Fruit fly (Drosophila melanogaster): Measurements from ENCODE around the gene Elp4.

Elp4 gene

dm6 chr2L:5505130-5505529 lies 18.8 kb upstream of the Elp4 start:
- TF ChIP-seq CTCF (optimal IDR thresholded peaks at IDR 0.05) (no peak), CG8478 (optimal IDR thresholded peaks at IDR 0.05) (no peak)

DNA sequence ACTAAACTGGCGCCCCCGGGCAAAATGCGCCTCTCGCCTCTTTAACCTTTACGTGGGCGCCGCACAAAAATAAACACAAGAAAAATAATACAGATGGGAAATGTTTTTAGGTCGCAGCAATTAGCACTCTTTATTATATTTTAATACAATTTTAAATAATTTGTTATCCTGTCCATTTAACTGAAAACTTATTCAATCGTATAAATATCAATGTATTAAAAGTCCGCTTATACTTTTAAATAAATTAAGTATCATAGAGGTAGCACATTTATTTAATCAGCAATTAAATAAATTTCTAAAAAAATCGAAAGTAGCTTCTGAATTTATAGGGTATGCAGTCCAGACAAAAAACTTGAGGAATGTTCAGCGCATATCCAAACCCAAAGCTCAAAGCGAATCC lies 16.9 kb upstream of the Elp4 start:
- no peak for TF ChIP-seq CTCF (optimal IDR thresholded peaks at IDR 0.05)
- no peak for TF ChIP-seq CG8478 (optimal IDR thresholded peaks at IDR 0.05)

DNA sequence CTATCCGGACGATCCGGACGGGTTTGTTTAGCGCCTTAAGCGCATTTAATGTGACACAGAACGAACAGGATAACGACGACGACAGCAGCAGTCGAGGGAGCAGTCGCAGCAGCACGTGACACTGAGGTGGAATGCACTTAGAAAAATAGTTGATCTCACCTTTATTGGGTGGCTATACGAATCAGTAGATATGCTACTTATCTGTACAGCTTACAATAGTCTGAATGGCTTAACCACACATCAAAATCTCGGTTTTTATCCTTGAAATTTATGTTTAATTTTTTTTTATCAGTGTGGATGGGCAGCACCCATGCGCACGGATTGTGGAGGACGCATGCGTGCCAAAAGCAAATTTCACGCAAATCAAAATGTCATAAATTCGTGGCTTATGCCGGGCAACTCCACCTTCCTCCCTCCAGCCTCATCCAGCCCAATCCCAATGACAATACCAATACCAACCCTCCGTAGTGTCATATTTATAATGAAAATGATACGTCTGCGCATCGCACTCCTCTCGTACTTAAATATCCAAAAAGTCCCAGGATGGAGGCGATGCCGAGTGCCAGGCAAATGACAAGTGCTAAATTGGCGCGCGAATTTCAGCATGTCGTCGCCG lies 16.0 kb upstream of the Elp4 start:
- TF ChIP-seq CG8478 (optimal IDR thresholded peaks at IDR 0.05) (no peak), CTCF (optimal IDR thresholded peaks at IDR 0.05) (no peak)

DNA sequence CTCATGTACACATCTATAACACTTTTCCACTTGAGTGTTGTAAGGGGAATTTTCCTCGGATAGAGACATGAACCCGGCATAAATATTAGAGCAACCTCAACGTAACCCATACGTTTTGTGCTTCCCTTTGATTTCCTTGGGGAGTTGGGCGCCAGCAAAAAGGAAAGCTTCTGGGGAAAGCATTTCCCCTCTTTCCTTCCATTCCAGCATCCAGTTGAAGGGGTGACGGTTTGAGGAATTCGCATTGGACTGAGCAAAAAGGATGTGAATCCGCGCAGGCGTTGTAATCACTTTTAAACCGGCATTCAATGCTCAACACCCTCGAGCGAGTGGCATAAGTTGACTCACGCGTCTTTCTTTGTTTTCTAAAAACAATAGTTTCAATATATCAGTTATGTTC lies 9.0 kb upstream of the Elp4 start:
- TF ChIP-seq CG8478 (optimal IDR thresholded peaks at IDR 0.05) = no peak
- TF ChIP-seq CTCF (optimal IDR thresholded peaks at IDR 0.05) = no peak

dm6 chr2L:5517393-5517792 lies 6.5 kb upstream of the Elp4 start, which contains the start of gene CG14020:
Gene CG14020, plus strand, starts transcription at chr2L:5517737.
- TF ChIP-seq CTCF (optimal IDR thresholded peaks at IDR 0.05) (no peak), CG8478 (optimal IDR thresholded peaks at IDR 0.05) (no peak)

DNA sequence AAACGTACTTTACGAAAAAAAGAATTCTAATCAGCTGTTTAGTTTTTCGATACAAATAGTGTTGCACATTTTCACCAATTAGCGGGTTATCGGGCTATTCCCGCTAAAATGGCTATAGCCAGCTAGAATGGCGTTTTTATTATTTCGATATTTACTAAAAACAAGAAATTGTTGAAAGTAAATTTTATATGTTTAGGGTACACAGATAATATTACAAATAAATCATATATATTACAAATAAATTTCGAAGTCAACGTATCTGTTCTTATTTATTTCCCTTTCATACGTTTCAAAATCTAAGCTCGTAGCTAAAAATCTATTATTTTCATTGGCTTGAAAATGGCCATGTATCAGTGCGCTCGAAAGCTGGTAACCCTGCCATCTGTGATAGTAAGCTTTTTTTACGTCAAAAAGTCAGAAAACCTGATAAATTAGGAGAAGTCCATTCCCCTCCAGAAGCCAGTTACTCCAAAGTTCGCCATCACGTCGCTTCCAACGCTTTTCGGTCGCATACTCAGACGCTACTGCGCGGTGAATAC lies 4.0 kb upstream of the Elp4 start, which contains the start of the genes CG7382 and cl:
Gene CG7382 (minus strand): TSS at position 51 of the 539 bp plus-strand sequence.
Gene cl (plus strand): TSS at position 290 of the 539 bp plus-strand sequence.
- TF ChIP-seq CG8478 (optimal IDR thresholded peaks at IDR 0.05) = no peak
- no peak for TF ChIP-seq CTCF (optimal IDR thresholded peaks at IDR 0.05)

DNA sequence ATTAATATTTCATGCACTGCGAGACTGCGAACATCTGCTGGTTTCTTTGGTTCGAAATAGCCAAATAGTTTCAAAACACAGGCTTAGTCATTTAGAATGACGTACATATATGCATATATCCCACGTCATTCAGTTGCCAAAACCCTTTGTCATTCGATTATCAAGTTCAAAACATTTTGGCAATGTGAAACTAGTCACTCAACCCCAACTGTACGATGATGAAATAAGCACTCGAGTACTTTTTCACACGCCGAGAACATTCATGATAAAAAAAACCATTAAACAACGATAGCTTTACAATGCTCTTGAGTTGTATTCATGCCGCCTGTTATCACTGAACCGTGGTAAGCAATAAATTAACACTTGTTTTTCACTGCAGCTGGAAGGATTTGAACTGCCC lies 3.2 kb upstream of the Elp4 start:
- no peak for TF ChIP-seq CG8478 (optimal IDR thresholded peaks at IDR 0.05)
- TF ChIP-seq CTCF (optimal IDR thresholded peaks at IDR 0.05) = no peak

dm6 chr2L:5525723-5526122 lies 1.8 kb downstream of the Elp4 start, which contains the start of gene Cap-D3:
Gene Cap-D3, plus strand, starts transcription at chr2L:5525905.
- no peak for TF ChIP-seq CTCF (optimal IDR thresholded peaks at IDR 0.05)
- no peak for TF ChIP-seq CG8478 (optimal IDR thresholded peaks at IDR 0.05)

- TF ChIP-seq CG8478 (optimal IDR thresholded peaks at IDR 0.05) (no peak), CTCF (optimal IDR thresholded peaks at IDR 0.05) (no peak)
These were observed 2.8 kb downstream of the Elp4 start, which contains the start of gene Cox11 for dm6 chr2L:5526738-5527137. Gene Cox11, plus strand, starts transcription at chr2L:5526957.

- TF ChIP-seq CG8478 (optimal IDR thresholded peaks at IDR 0.05) = no peak
- peak in 1 of 2 experiments; percentile 11 for TF ChIP-seq CTCF (optimal IDR thresholded peaks at IDR 0.05)
These were observed 3.9 kb downstream of the Elp4 start, which contains the start of gene CG31915 for dm6 chr2L:5527861-5528260. Gene CG31915, plus strand, starts transcription at chr2L:5528123.

dm6 chr2L:5532061-5532460 lies 8.1 kb downstream of the Elp4 start, which contains the start of gene Coq6:
Gene Coq6, minus strand, starts transcription at chr2L:5532223.
- TF ChIP-seq CG8478 (optimal IDR thresholded peaks at IDR 0.05) (no peak), CTCF (optimal IDR thresholded peaks at IDR 0.05) (no peak)

dm6 chr2L:5536658-5537057 lies 12.7 kb downstream of the Elp4 start, which contains the start of gene tomb:
Gene tomb, minus strand, starts transcription at chr2L:5536758.
- TF ChIP-seq CG8478 (optimal IDR thresholded peaks at IDR 0.05) (no peak), CTCF (optimal IDR thresholded peaks at IDR 0.05) (no peak)

DNA sequence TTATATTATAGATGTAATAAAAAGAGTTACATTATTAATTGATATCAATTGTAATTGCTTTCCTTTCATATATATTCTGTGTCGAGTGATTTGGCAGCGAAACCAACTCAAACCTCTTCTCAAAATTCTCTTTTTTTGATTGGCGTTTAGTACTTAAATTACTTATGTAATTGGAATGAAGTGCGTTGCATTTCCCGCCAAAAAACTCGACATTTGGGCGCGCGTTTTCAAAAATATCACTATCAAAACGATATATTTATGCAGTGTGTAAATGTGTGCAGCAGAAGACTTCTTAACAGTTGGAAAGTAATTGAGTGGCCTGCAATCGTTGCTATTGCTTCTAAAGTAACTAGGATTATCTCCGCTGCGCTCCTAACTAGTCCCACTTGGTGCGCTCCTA lies 13.1 kb downstream of the Elp4 start:
- TF ChIP-seq CG8478 (optimal IDR thresholded peaks at IDR 0.05) (no peak), CTCF (optimal IDR thresholded peaks at IDR 0.05) (no peak)

DNA sequence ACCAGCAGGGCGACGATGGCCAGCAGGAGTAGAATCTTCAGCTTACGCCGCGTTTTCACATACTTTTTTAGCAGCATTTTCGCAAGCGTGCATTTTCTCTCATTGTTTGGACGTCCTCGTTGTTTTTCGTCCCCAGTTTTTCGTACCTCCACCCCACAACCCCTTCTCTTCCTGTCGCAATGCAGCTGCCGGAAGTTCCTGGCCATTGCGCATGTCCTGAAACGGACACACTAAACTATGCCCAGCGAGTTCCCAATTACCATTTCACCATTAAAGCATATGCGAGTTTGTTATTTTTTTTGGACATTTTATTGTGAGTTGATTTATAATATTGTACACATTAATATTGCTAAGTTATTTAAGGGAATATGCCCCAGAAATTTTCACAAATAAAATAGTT lies 15.1 kb downstream of the Elp4 start, which contains the start of gene CG14015:
Gene CG14015 (minus strand): TSS at position 163 of the 400 bp plus-strand sequence.
- TF ChIP-seq CG8478 (optimal IDR thresholded peaks at IDR 0.05) (no peak), CTCF (optimal IDR thresholded peaks at IDR 0.05) (no peak)

DNA sequence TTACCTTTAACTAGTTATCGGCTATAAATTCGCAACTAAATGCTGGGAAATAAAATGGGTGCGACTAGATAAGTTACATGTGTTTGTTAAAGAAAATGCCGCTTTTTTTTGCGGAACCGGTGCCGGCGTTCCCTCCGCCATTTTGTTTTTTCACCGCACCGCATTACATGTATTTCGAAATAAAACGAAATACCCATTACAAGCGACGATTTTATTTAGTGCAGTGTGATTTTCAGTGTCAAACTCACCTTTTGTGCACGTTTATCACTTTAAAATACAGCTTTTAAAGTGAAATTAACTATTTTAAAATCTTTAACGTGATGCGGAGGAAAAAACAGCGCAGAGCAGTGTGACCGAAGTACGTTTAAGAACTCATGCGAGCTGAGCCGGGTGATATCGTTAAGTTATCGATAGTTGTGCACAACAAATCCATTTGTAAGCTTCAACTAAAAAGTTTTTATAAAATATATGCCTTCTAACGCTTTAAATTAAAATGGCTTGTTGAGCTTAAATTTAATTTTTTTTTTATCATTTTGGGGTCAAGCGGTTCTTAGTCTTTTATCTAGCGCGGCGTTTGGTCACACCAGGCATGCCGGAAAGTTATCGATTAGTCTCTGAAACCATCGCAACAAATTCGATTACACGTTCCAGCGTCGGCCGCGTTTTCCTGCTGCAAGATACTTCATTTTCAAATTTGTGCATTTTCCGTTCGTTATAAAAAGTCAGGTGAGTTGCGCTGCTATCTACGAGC lies 18.2 kb downstream of the Elp4 start, which contains the start of the genes Hel25E and Lam:
Gene Hel25E (minus strand): TSS at position 380 of the 751 bp plus-strand sequence.
Gene Lam (plus strand): TSS at position 546 of the 751 bp plus-strand sequence.
- TF ChIP-seq CG8478 (optimal IDR thresholded peaks at IDR 0.05) (no peak), CTCF (optimal IDR thresholded peaks at IDR 0.05) (no peak)

Measured in S2 (cell line).